Worm (Caenorhabditis elegans): ENCODE data around the gene Y113G7C.1.
"Not testable (repeated sequence)": the region's sequence is repeated elsewhere in the genome, so short reads cannot be mapped to it uniquely, and the experiment has no call there.

The Y113G7C.1 gene

DNA sequence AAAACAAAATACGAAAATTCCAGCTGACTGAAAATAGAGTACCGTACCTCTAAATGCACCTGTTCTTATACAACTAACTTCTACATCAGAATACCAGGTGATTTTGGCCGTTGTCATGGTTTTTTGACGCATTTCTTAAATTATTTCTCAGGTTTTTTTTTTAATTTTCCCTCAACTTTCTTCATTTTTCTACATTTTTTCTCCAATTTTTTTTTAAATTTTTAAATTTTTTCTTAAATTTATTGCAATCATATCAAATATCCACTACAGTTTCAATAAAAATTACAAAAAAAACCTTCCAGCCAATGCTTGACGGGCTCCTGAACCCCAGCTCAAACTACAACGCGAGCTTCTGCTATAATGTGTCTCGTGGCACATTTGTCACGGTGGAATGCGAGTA lies 33.7 kb downstream of the Y113G7C.1 start, which contains the start of gene K02E2.1:
K02E2.1 (plus strand) TSS at position 301 of the 400 bp plus-strand sequence.
- TF ChIP-seq mab-5 (tag; optimal IDR thresholded peaks at IDR 0.05), result no peak
- TF ChIP-seq nhr-28 (tag; optimal IDR thresholded peaks at IDR 0.05), result no peak
- TF ChIP-seq cnd-1 (tag; optimal IDR thresholded peaks at IDR 0.05), result no peak
- no peak for TF ChIP-seq elt-3 (tag; optimal IDR thresholded peaks at IDR 0.05)
- TF ChIP-seq sptf-1 (tag; optimal IDR thresholded peaks at IDR 0.05), result no peak
- TF ChIP-seq snpc-4 (tag; optimal IDR thresholded peaks at IDR 0.05), result no peak
- TF ChIP-seq lin-13 (tag; optimal IDR thresholded peaks at IDR 0.05), result no peak
- TF ChIP-seq unc-120 (tag; optimal IDR thresholded peaks at IDR 0.05; ENCODE audit: poor library complexity, severe bottlenecking), result no peak
- no peak for TF ChIP-seq mls-2 (tag; optimal IDR thresholded peaks at IDR 0.05)
- TF ChIP-seq ceh-83 (GFP tag; optimal IDR thresholded peaks at IDR 0.05), result no peak
- no peak for TF ChIP-seq blmp-1 (tag; optimal IDR thresholded peaks at IDR 0.05)
- TF ChIP-seq mep-1 (tag; optimal IDR thresholded peaks at IDR 0.05), result no peak
- no peak for TF ChIP-seq tbx-8 (GFP tag; optimal IDR thresholded peaks at IDR 0.05)
- no peak for TF ChIP-seq unc-62 (GFP tag; optimal IDR thresholded peaks at IDR 0.05)
- TF ChIP-seq lin-32 (GFP tag; optimal IDR thresholded peaks at IDR 0.05), result no peak
- TF ChIP-seq ham-2 (GFP tag; optimal IDR thresholded peaks at IDR 0.05), result no peak
- TF ChIP-seq nhr-2 (tag; optimal IDR thresholded peaks at IDR 0.05), result no peak
- no peak for TF ChIP-seq ceh-39 (tag; optimal IDR thresholded peaks at IDR 0.05)

ce11 chrV:20356472-20356871 lies 38.9 kb downstream of the Y113G7C.1 start, which contains the start of gene grd-11:
Gene grd-11 (plus strand): TSS chrV:20356772.
- no peak for TF ChIP-seq lin-32 (GFP tag; optimal IDR thresholded peaks at IDR 0.05)
- TF ChIP-seq lsy-2 (tag; optimal IDR thresholded peaks at IDR 0.05), result no peak
- TF ChIP-seq sem-2 (GFP tag; optimal IDR thresholded peaks at IDR 0.05), result no peak
- no peak for TF ChIP-seq unc-62 (GFP tag; optimal IDR thresholded peaks at IDR 0.05)
- TF ChIP-seq nhr-12 (tag; optimal IDR thresholded peaks at IDR 0.05), result no peak
- TF ChIP-seq nhr-237 (tag; optimal IDR thresholded peaks at IDR 0.05), result no peak
- TF ChIP-seq bed-3 (GFP tag; optimal IDR thresholded peaks at IDR 0.05), result no peak
- TF ChIP-seq nhr-76 (tag; optimal IDR thresholded peaks at IDR 0.05), result no peak
- TF ChIP-seq tbx-8 (GFP tag; optimal IDR thresholded peaks at IDR 0.05), result no peak
- no peak for TF ChIP-seq nhr-28 (tag; optimal IDR thresholded peaks at IDR 0.05)
- no peak for TF ChIP-seq ham-2 (GFP tag; optimal IDR thresholded peaks at IDR 0.05)
- no peak for TF ChIP-seq drap-1 (GFP tag; optimal IDR thresholded peaks at IDR 0.05)

DNA sequence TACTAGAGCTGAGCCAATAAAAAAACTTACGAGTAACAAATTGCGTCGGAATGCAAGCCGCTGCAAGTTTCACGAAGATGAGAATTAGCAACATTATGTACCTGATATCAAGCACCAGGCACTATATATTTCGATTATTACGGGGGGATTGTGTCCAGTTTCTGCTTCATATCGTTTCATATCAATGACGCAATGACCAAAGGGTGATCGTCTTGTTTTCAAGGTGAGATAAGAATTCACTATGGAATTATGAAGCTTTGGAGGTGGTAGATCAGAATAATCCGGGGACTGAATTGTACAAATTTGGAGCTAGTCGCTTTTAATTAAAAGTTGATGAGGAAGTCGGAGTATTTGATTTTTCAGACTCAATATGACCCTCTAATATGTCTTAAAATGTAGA lies 49.3 kb downstream of the Y113G7C.1 start, which contains the start of gene K02E2.8:
K02E2.8 (minus strand) TSS at position 101 of the 400 bp plus-strand sequence.
- no peak for TF ChIP-seq elt-3 (tag; optimal IDR thresholded peaks at IDR 0.05)
- TF ChIP-seq nhr-2 (tag; optimal IDR thresholded peaks at IDR 0.05), result no peak
- TF ChIP-seq pha-4 (tag; optimal IDR thresholded peaks at IDR 0.05), result no peak
- TF ChIP-seq sptf-1 (tag; optimal IDR thresholded peaks at IDR 0.05), result no peak
- TF ChIP-seq sem-2 (GFP tag; optimal IDR thresholded peaks at IDR 0.05), result no peak
- no peak for TF ChIP-seq nhr-237 (tag; optimal IDR thresholded peaks at IDR 0.05)
- TF ChIP-seq lin-32 (GFP tag; optimal IDR thresholded peaks at IDR 0.05), result no peak
- TF ChIP-seq mep-1 (tag; optimal IDR thresholded peaks at IDR 0.05), result no peak
- no peak for TF ChIP-seq unc-62 (GFP tag; optimal IDR thresholded peaks at IDR 0.05)
- TF ChIP-seq unc-120 (tag; optimal IDR thresholded peaks at IDR 0.05; ENCODE audit: poor library complexity, severe bottlenecking), result no peak
- no peak for TF ChIP-seq drap-1 (GFP tag; optimal IDR thresholded peaks at IDR 0.05)
- TF ChIP-seq ham-2 (GFP tag; optimal IDR thresholded peaks at IDR 0.05), result no peak
- TF ChIP-seq mls-2 (tag; optimal IDR thresholded peaks at IDR 0.05), result no peak
- no peak for TF ChIP-seq flh-1 (GFP tag; optimal IDR thresholded peaks at IDR 0.05)
- TF ChIP-seq nhr-28 (tag; optimal IDR thresholded peaks at IDR 0.05), result no peak
- TF ChIP-seq nhr-76 (tag; optimal IDR thresholded peaks at IDR 0.05), result no peak
- no peak for TF ChIP-seq ces-1 (GFP tag; optimal IDR thresholded peaks at IDR 0.05)

ce11 chrV:20369153-20369552 lies 51.6 kb downstream of the Y113G7C.1 start, which contains the start of gene srh-177:
Gene srh-177 (minus strand): TSS chrV:20369253.
- not testable (repeated sequence) for TF ChIP-seq unc-62 (GFP tag; optimal IDR thresholded peaks at IDR 0.05); pha-4 (tag; optimal IDR thresholded peaks at IDR 0.05); tbx-8 (GFP tag; optimal IDR thresholded peaks at IDR 0.05)

Data from whole organism, mixed stage, embryonic.